Fruit fly (Drosophila melanogaster): ENCODE measurements around the gene CG34148.
A peak's percentile ranks its signal among the peaks of the same experiment; 100 is the strongest.

The CG34148 gene

dm6 chr3R:21884354-21884753, 5.9 kb upstream of the CG34148 start, which contains the start of gene fit:
Gene fit (minus strand): TSS chr3R:21884454.
- TF ChIP-seq tj (GFP tag; optimal IDR thresholded peaks at IDR 0.05), result no peak
- TF ChIP-seq CG5204 (GFP tag; optimal IDR thresholded peaks at IDR 0.05), result no peak

- TF ChIP-seq cic (GFP tag; optimal IDR thresholded peaks at IDR 0.05), result no peak
- TF ChIP-seq tj (GFP tag; optimal IDR thresholded peaks at IDR 0.05), result no peak
- TF ChIP-seq Clk (GFP tag; optimal IDR thresholded peaks at IDR 0.05), result no peak
- TF ChIP-seq CG7045 (GFP tag; optimal IDR thresholded peaks at IDR 0.05), result no peak
- no peak for TF ChIP-seq CG5204 (GFP tag; optimal IDR thresholded peaks at IDR 0.05)
- TF ChIP-seq pad (GFP tag; optimal IDR thresholded peaks at IDR 0.05), result no peak
- TF ChIP-seq CG12768 (GFP tag; optimal IDR thresholded peaks at IDR 0.05), result no peak
- TF ChIP-seq CG14711 (tag; optimal IDR thresholded peaks at IDR 0.05), result no peak
- no peak for TF ChIP-seq ovo (GFP tag; optimal IDR thresholded peaks at IDR 0.05)
- TF ChIP-seq Hr96 (GFP tag; optimal IDR thresholded peaks at IDR 0.05), result no peak
- no peak for TF ChIP-seq CG7101 (tag; optimal IDR thresholded peaks at IDR 0.05)
- TF ChIP-seq CG1620 (GFP tag; optimal IDR thresholded peaks at IDR 0.05), result no peak
- no peak for TF ChIP-seq Mnt (GFP tag; optimal IDR thresholded peaks at IDR 0.05)
- no peak for TF ChIP-seq cnc (optimal IDR thresholded peaks at IDR 0.05)
- no peak for TF ChIP-seq Crg-1 (GFP tag; optimal IDR thresholded peaks at IDR 0.05)
- no peak for TF ChIP-seq bab1 (GFP tag; optimal IDR thresholded peaks at IDR 0.05)
Measured at dm6 chr3R:21880510-21880909, 2.0 kb upstream of the CG34148 start, which contains the start of gene CG31465. Gene CG31465 (plus strand): TSS chr3R:21880810.

dm6 chr3R:21877636-21878035, 850 bp downstream of the CG34148 start, which contains the start of gene P5CDh2:
Gene P5CDh2 (plus strand): TSS chr3R:21877936.
- TF ChIP-seq cnc (optimal IDR thresholded peaks at IDR 0.05) (no peak), CG5204 (GFP tag; optimal IDR thresholded peaks at IDR 0.05) (no peak), bab1 (GFP tag; optimal IDR thresholded peaks at IDR 0.05) (no peak), CG14711 (tag; optimal IDR thresholded peaks at IDR 0.05) (no peak), Clk (GFP tag; optimal IDR thresholded peaks at IDR 0.05) (no peak), cic (GFP tag; optimal IDR thresholded peaks at IDR 0.05) (no peak), CG1620 (GFP tag; optimal IDR thresholded peaks at IDR 0.05) (no peak), CG12768 (GFP tag; optimal IDR thresholded peaks at IDR 0.05) (no peak), Mnt (GFP tag; optimal IDR thresholded peaks at IDR 0.05) (no peak), ovo (GFP tag; optimal IDR thresholded peaks at IDR 0.05) (no peak), Hr96 (GFP tag; optimal IDR thresholded peaks at IDR 0.05) (no peak), CG11617 (GFP tag; optimal IDR thresholded peaks at IDR 0.05) (no peak), CG7045 (GFP tag; optimal IDR thresholded peaks at IDR 0.05) (no peak), Crg-1 (GFP tag; optimal IDR thresholded peaks at IDR 0.05) (no peak), kay (GFP tag; ENCODE audit: borderline replicate concordance) (no peak), pad (GFP tag; optimal IDR thresholded peaks at IDR 0.05) (no peak), CG7101 (tag; optimal IDR thresholded peaks at IDR 0.05) (no peak), CG33017 (tag; optimal IDR thresholded peaks at IDR 0.05) (no peak), toe (GFP tag; optimal IDR thresholded peaks at IDR 0.05) (no peak)

dm6 chr3R:21874982-21875466, 3.5 kb downstream of the CG34148 start, which contains the start of gene CG6656:
Gene CG6656 (plus strand): TSS chr3R:21875293.
- TF ChIP-seq CG11617 (GFP tag; optimal IDR thresholded peaks at IDR 0.05), result peak; percentile 8
- TF ChIP-seq cnc (optimal IDR thresholded peaks at IDR 0.05), result no peak
- peak; percentile 90 for TF ChIP-seq Mnt (GFP tag; optimal IDR thresholded peaks at IDR 0.05)
- TF ChIP-seq CG12768 (GFP tag; optimal IDR thresholded peaks at IDR 0.05), result peak; percentile 22
- peak; percentile 58 for TF ChIP-seq Hr96 (GFP tag; optimal IDR thresholded peaks at IDR 0.05)
- TF ChIP-seq kay (GFP tag; ENCODE audit: borderline replicate concordance), result no peak
- TF ChIP-seq CG7045 (GFP tag; optimal IDR thresholded peaks at IDR 0.05), result peak; percentile 17
- peak; percentile 12 for TF ChIP-seq CG33017 (tag; optimal IDR thresholded peaks at IDR 0.05)
- no peak for TF ChIP-seq CG1620 (GFP tag; optimal IDR thresholded peaks at IDR 0.05)
- peak; percentile 28 for TF ChIP-seq CG14711 (tag; optimal IDR thresholded peaks at IDR 0.05)
- peak; percentile 9 for TF ChIP-seq cic (GFP tag; optimal IDR thresholded peaks at IDR 0.05)
- peak; percentile 5 for TF ChIP-seq bab1 (GFP tag; optimal IDR thresholded peaks at IDR 0.05)
- TF ChIP-seq ovo (GFP tag; optimal IDR thresholded peaks at IDR 0.05), result no peak

dm6 chr3R:21873439-21873838, 5.0 kb downstream of the CG34148 start, which contains the start of gene CG31178:
Gene CG31178 (plus strand): TSS chr3R:21873739.
- peak; percentile 34 for TF ChIP-seq kay (GFP tag; ENCODE audit: borderline replicate concordance)
- TF ChIP-seq CG7045 (GFP tag; optimal IDR thresholded peaks at IDR 0.05), result no peak

- TF ChIP-seq kay (GFP tag; ENCODE audit: borderline replicate concordance) (peak; percentile 72), Hr96 (GFP tag; optimal IDR thresholded peaks at IDR 0.05) (no peak), ovo (GFP tag; optimal IDR thresholded peaks at IDR 0.05) (no peak), CG7045 (GFP tag; optimal IDR thresholded peaks at IDR 0.05) (no peak), Mnt (GFP tag; optimal IDR thresholded peaks at IDR 0.05) (no peak), tj (GFP tag; optimal IDR thresholded peaks at IDR 0.05) (no peak), CG33017 (tag; optimal IDR thresholded peaks at IDR 0.05) (no peak), CG7101 (tag; optimal IDR thresholded peaks at IDR 0.05) (no peak), cic (GFP tag; optimal IDR thresholded peaks at IDR 0.05) (peak; percentile 52), CG1620 (GFP tag; optimal IDR thresholded peaks at IDR 0.05) (no peak)
Measured at dm6 chr3R:21871348-21871940, 7.0 kb downstream of the CG34148 start.
